Worm (Caenorhabditis elegans) whole organism, mixed stage, embryonic: ENCODE measurements around the gene oac-21.

Experiments
- elt-3 ChIP-seq: fragments of 150-350 bp; optimal IDR thresholded peaks from 2 replicates; lab custom pipeline; 2014; ENCODE audit warnings: missing biosample characterization, missing genetic modification characterization
- pha-4 ChIP-seq: fragments of 150-350 bp; optimal IDR thresholded peaks from 2 replicates; lab custom pipeline; 2018; ENCODE audit warnings: missing biosample characterization, missing genetic modification reagents, missing genetic modification characterization
- snpc-4 ChIP-seq: fragments of 150-350 bp; optimal IDR thresholded peaks from 2 replicates; lab custom pipeline; 2014; ENCODE audit warnings: missing biosample characterization, missing genetic modification characterization

ce11 chrIV:3892027-3892426 is 3.0 kb downstream of the oac-21 start, which contains the start of gene F56D6.9:
- TF ChIP-seq elt-3 (tag; lab: Kevin White, UChicago) (no peak), snpc-4 (tag; lab: Kevin White, UChicago) (no peak), pha-4 (no peak)
